Fruit fly (Drosophila melanogaster) whole organism, embryonic: ENCODE data around the gene Mlc-c.
A peak's percentile ranks its signal among the peaks of the same experiment; 100 is the strongest.

Experiments used
- ATbp ChIP-seq: fragments of 200-800 bp; sonication (Bioruptor generic); optimal IDR thresholded peaks from 2 replicates; lab custom pipeline; 2017; ENCODE audit warnings: missing biosample characterization, mild to moderate bottlenecking, missing genetic modification characterization, missing genetic modification reagents
- B-H2 ChIP-seq: fragments of 200-800 bp; sonication (Bioruptor generic); optimal IDR thresholded peaks from 2 replicates; lab custom pipeline; 2018; ENCODE audit warnings: missing biosample characterization, mild to moderate bottlenecking, missing genetic modification characterization
- BtbVII ChIP-seq: fragments of 200-800 bp; sonication (Bioruptor generic); optimal IDR thresholded peaks from 3 replicates; lab custom pipeline; 2017; ENCODE audit warnings: missing biosample characterization, mild to moderate bottlenecking, missing genetic modification characterization
- CG12071 ChIP-seq: fragments of 200-800 bp; sonication (Bioruptor generic); optimal IDR thresholded peaks from 3 replicates; lab custom pipeline; 2018; ENCODE audit warnings: missing biosample characterization, mild to moderate bottlenecking, missing genetic modification characterization
- CG1233 ChIP-seq: fragments of 200-800 bp; sonication (Bioruptor generic); optimal IDR thresholded peaks from 4 replicates; lab custom pipeline; 2018; ENCODE audit warnings: missing biosample characterization, mild to moderate bottlenecking, missing genetic modification characterization
- CG13287 ChIP-seq: fragments of 200-800 bp; sonication (Bioruptor generic); IDR thresholded peaks from 2 replicates; pipeline ENCODE4 v1.3.6; 2022; ENCODE audit warnings: missing biosample characterization, missing genetic modification characterization; ENCODE audit not compliant: partially characterized antibody
- CG13296 ChIP-seq: fragments of 200-800 bp; sonication (Bioruptor generic); optimal IDR thresholded peaks from 3 replicates; lab custom pipeline; 2018; ENCODE audit warnings: missing biosample characterization, mild to moderate bottlenecking, missing genetic modification characterization
- CG15269 ChIP-seq: fragments of 200-800 bp; sonication (Bioruptor generic); optimal IDR thresholded peaks from 2 replicates; lab custom pipeline; 2018; ENCODE audit warnings: missing biosample characterization, mild to moderate bottlenecking, missing genetic modification characterization, moderate library complexity
- CG15514 ChIP-seq: fragments of 200-800 bp; sonication (Bioruptor generic); optimal IDR thresholded peaks from 3 replicates; lab custom pipeline; 2017; ENCODE audit warnings: missing biosample characterization, missing genetic modification characterization, mild to moderate bottlenecking, moderate library complexity, missing genetic modification reagents
- CG16779 ChIP-seq: fragments of 200-800 bp; sonication (Bioruptor generic); IDR thresholded peaks from 2 replicates; pipeline ENCODE4 v1.3.6; 2022; ENCODE audit warnings: missing biosample characterization, missing genetic modification characterization
- CG16863 ChIP-seq: fragments of 200-800 bp; sonication (Bioruptor generic); optimal IDR thresholded peaks from 3 replicates; lab custom pipeline; 2016; ENCODE audit warnings: missing biosample characterization, missing genetic modification characterization
- CG17385 ChIP-seq: fragments of 200-800 bp; sonication (Bioruptor generic); optimal IDR thresholded peaks from 3 replicates; lab custom pipeline; 2018; ENCODE audit warnings: missing biosample characterization, mild to moderate bottlenecking, missing genetic modification characterization
- CG17912 ChIP-seq: fragments of 200-800 bp; sonication (Bioruptor generic); optimal IDR thresholded peaks from 2 replicates; lab custom pipeline; 2018; ENCODE audit warnings: missing biosample characterization, mild to moderate bottlenecking, missing genetic modification characterization
- CG18599 ChIP-seq: fragments of 200-800 bp; sonication (Bioruptor generic); optimal IDR thresholded peaks from 3 replicates; lab custom pipeline; 2017; ENCODE audit warnings: missing biosample characterization, missing genetic modification characterization, mild to moderate bottlenecking, moderate library complexity, missing genetic modification reagents
- CG31365 ChIP-seq: fragments of 200-800 bp; sonication (Bioruptor generic); optimal IDR thresholded peaks from 2 replicates; lab custom pipeline; 2018; ENCODE audit warnings: missing biosample characterization, mild to moderate bottlenecking, missing genetic modification characterization
- CG32532 ChIP-seq: fragments of 200-800 bp; sonication (Bioruptor generic); IDR thresholded peaks from 2 replicates; pipeline ENCODE4 v1.3.6; 2022; ENCODE audit warnings: missing biosample characterization, missing genetic modification characterization
- CG33213 ChIP-seq: fragments of 200-800 bp; sonication (Bioruptor generic); optimal IDR thresholded peaks from 3 replicates; lab custom pipeline; 2016; ENCODE audit warnings: missing biosample characterization, missing genetic modification characterization
- CG34376 ChIP-seq: fragments of 200-800 bp; sonication (Bioruptor generic); optimal IDR thresholded peaks from 2 replicates; lab custom pipeline; 2018; ENCODE audit warnings: missing biosample characterization, mild to moderate bottlenecking, missing genetic modification characterization
- CG4328 ChIP-seq: fragments of 200-800 bp; sonication (Bioruptor generic); optimal IDR thresholded peaks from 3 replicates; lab custom pipeline; 2017; ENCODE audit warnings: missing biosample characterization, missing genetic modification reagents, missing genetic modification characterization
- CG4707 ChIP-seq: fragments of 200-800 bp; sonication (Bioruptor generic); optimal IDR thresholded peaks from 2 replicates; lab custom pipeline; 2018; ENCODE audit warnings: missing biosample characterization, mild to moderate bottlenecking, missing genetic modification characterization, moderate library complexity
- CG6254 ChIP-seq: fragments of 200-800 bp; sonication (Bioruptor generic); optimal IDR thresholded peaks from 3 replicates; lab custom pipeline; 2017; ENCODE audit warnings: mild to moderate bottlenecking, missing biosample characterization, missing genetic modification reagents, missing genetic modification characterization
- CG6683 ChIP-seq: fragments of 200-800 bp; sonication (Bioruptor generic); optimal IDR thresholded peaks from 2 replicates; lab custom pipeline; 2017; ENCODE audit warnings: missing biosample characterization, mild to moderate bottlenecking, missing genetic modification characterization, missing genetic modification reagents
- CG6765 ChIP-seq: fragments of 200-800 bp; sonication (Bioruptor generic); optimal IDR thresholded peaks from 3 replicates; lab custom pipeline; 2017; ENCODE audit warnings: missing biosample characterization, mild to moderate bottlenecking, missing genetic modification characterization
- CG6854 ChIP-seq: fragments of 200-800 bp; sonication (Bioruptor generic); optimal IDR thresholded peaks from 3 replicates; lab custom pipeline; 2017; ENCODE audit warnings: missing biosample characterization, mild to moderate bottlenecking, missing genetic modification characterization
- CG7987 ChIP-seq: fragments of 200-800 bp; sonication (Bioruptor generic); optimal IDR thresholded peaks from 2 replicates; lab custom pipeline; 2018; ENCODE audit warnings: missing biosample characterization, mild to moderate bottlenecking, missing genetic modification characterization, moderate library complexity
- Deaf1 ChIP-seq: fragments of 200-800 bp; optimal IDR thresholded peaks from 3 replicates; lab custom pipeline; 2019; ENCODE audit warnings: missing biosample characterization, mild to moderate bottlenecking, missing genetic modification characterization, moderate library complexity
- E2f2 ChIP-seq: fragments of 200-800 bp; sonication (Bioruptor generic); IDR thresholded peaks from 2 replicates; pipeline ENCODE4 v1.3.6; 2022; ENCODE audit warnings: missing biosample characterization, missing genetic modification characterization
- Ets65A ChIP-seq: fragments of 200-800 bp; sonication (Bioruptor generic); peaks from one replicate; lab custom pipeline; 2016; ENCODE audit warnings: missing biosample characterization, missing genetic modification characterization
- Fer3 ChIP-seq: fragments of 200-800 bp; sonication (Bioruptor generic); optimal IDR thresholded peaks from 2 replicates; lab custom pipeline; 2018; ENCODE audit warnings: missing biosample characterization, mild to moderate bottlenecking, missing genetic modification characterization, moderate library complexity
- Hmr ChIP-seq: fragments of 200-800 bp; sonication (Bioruptor generic); optimal IDR thresholded peaks from 3 replicates; lab custom pipeline; 2017; ENCODE audit warnings: mild to moderate bottlenecking, missing biosample characterization, missing genetic modification reagents, missing genetic modification characterization
- Kr ChIP-seq: fragments of 200-800 bp; sonication (Bioruptor generic); optimal IDR thresholded peaks from 2 replicates; lab custom pipeline; 2017; ENCODE audit warnings: missing biosample characterization, mild to moderate bottlenecking, missing genetic modification characterization
- Meics ChIP-seq: fragments of 200-800 bp; sonication (Bioruptor generic); optimal IDR thresholded peaks from 2 replicates; lab custom pipeline; 2017; ENCODE audit warnings: missing biosample characterization, mild to moderate bottlenecking, missing genetic modification characterization
- Rx ChIP-seq: fragments of 200-800 bp; sonication (Bioruptor generic); IDR thresholded peaks from 2 replicates; pipeline ENCODE4 v1.3.6; 2022; ENCODE audit warnings: missing biosample characterization, missing genetic modification characterization
- YL-1 ChIP-seq: fragments of 200-800 bp; sonication (Bioruptor generic); optimal IDR thresholded peaks from 3 replicates; lab custom pipeline; 2017; ENCODE audit warnings: missing biosample characterization, mild to moderate bottlenecking, missing genetic modification characterization
- abd-A ChIP-seq: fragments of 200-800 bp; sonication (Bioruptor generic); optimal IDR thresholded peaks from 3 replicates; lab custom pipeline; 2019; ENCODE audit warnings: missing biosample characterization, mild to moderate bottlenecking, missing genetic modification characterization, moderate library complexity
- chm ChIP-seq: fragments of 200-800 bp; sonication (Bioruptor generic); IDR thresholded peaks from 2 replicates; pipeline ENCODE4 v1.3.6; 2022; ENCODE audit warnings: missing biosample characterization, missing genetic modification characterization
- ci ChIP-seq: fragments of 200-800 bp; sonication (Bioruptor generic); IDR thresholded peaks from 3 replicates; pipeline ENCODE4 v1.3.6; 2022; ENCODE audit warnings: missing biosample characterization, missing genetic modification characterization
- gt ChIP-seq: fragments of 200-800 bp; sonication (Bioruptor generic); IDR thresholded peaks from 2 replicates; pipeline ENCODE4 v1.3.6; 2022; ENCODE audit warnings: missing biosample characterization, missing genetic modification characterization
- kni ChIP-seq: fragments of 200-800 bp; sonication (Bioruptor generic); optimal IDR thresholded peaks from 3 replicates; lab custom pipeline; 2017; ENCODE audit warnings: mild to moderate bottlenecking, missing biosample characterization, missing genetic modification reagents, missing genetic modification characterization
- lab ChIP-seq: fragments of 200-800 bp; sonication (Bioruptor generic); optimal IDR thresholded peaks from 3 replicates; lab custom pipeline; 2017; ENCODE audit warnings: missing biosample characterization, missing genetic modification characterization, mild to moderate bottlenecking, moderate library complexity, missing genetic modification reagents
- nerfin-1 ChIP-seq: fragments of 200-800 bp; sonication (Bioruptor generic); optimal IDR thresholded peaks from 3 replicates; lab custom pipeline; 2019; ENCODE audit warnings: missing biosample characterization, mild to moderate bottlenecking, missing genetic modification characterization, moderate library complexity
- otp ChIP-seq: fragments of 200-800 bp; sonication (Bioruptor generic); IDR thresholded peaks from 3 replicates; pipeline ENCODE4, ENCODE4 v1.3.6; 2022; ENCODE audit warnings: missing biosample characterization, missing genetic modification characterization
- pita ChIP-seq: fragments of 200-800 bp; sonication (Bioruptor generic); optimal IDR thresholded peaks from 2 replicates; lab custom pipeline; 2017; ENCODE audit warnings: missing biosample characterization, mild to moderate bottlenecking, missing genetic modification characterization
- schlank ChIP-seq: fragments of 200-800 bp; sonication (Bioruptor generic); optimal IDR thresholded peaks from 2 replicates; lab custom pipeline; 2018; ENCODE audit warnings: missing biosample characterization, mild to moderate bottlenecking, missing genetic modification characterization
- sd ChIP-seq: fragments of 200-800 bp; sonication (Bioruptor generic); optimal IDR thresholded peaks from 3 replicates; lab custom pipeline; 2018; ENCODE audit warnings: missing biosample characterization, mild to moderate bottlenecking, missing genetic modification characterization, moderate library complexity
- stc ChIP-seq: fragments of 200-800 bp; sonication (Bioruptor generic); IDR thresholded peaks from 2 replicates; pipeline ENCODE4 v1.3.6; 2022; ENCODE audit warnings: missing biosample characterization, missing genetic modification characterization
- sug ChIP-seq: fragments of 200-800 bp; optimal IDR thresholded peaks from 2 replicates; lab custom pipeline; 2019; ENCODE audit warnings: missing biosample characterization, mild to moderate bottlenecking, missing genetic modification characterization, moderate library complexity
- wor ChIP-seq: fragments of 200-800 bp; sonication (Bioruptor generic); IDR thresholded peaks from 2 replicates; pipeline ENCODE4 v1.3.6; 2022; ENCODE audit warnings: missing biosample characterization, missing genetic modification characterization
- zen ChIP-seq: fragments of 200-800 bp; sonication (Bioruptor generic); optimal IDR thresholded peaks from 3 replicates; lab custom pipeline; 2018; ENCODE audit warnings: missing biosample characterization, mild to moderate bottlenecking, missing genetic modification characterization, moderate library complexity

Mlc-c gene

dm6 chrX:5664222-5664621 lies 41.9 kb upstream of the Mlc-c start (continued):
- peak; percentile 35; the same call in 1 of the 2 replicates for TF ChIP-seq CG32532 (GFP tag; lab: Robert Waterston, UW)
- no peak for TF ChIP-seq CG33213 (GFP tag; lab: Kevin White, UChicago)
- peak; percentile 41 for TF ChIP-seq CG17385
- peak; percentile 28 for TF ChIP-seq B-H2
- TF ChIP-seq CG17912 = no peak
- no peak for TF ChIP-seq CG13287 (GFP tag; lab: Robert Waterston, UW)
- TF ChIP-seq nerfin-1 (tag; lab: Kevin White, UChicago) = peak; percentile 93
- no peak for TF ChIP-seq zen (tag; lab: Kevin White, UChicago)
- TF ChIP-seq Fer3 (tag; lab: Kevin White, UChicago) = peak; percentile 10
- TF ChIP-seq pita (GFP tag; lab: Kevin White, UChicago) = no peak
- peak; percentile 56; the same call in 1 of the 2 replicates for TF ChIP-seq chm (GFP tag; lab: Robert Waterston, UW)
- no peak for TF ChIP-seq Rx (GFP tag; lab: Robert Waterston, UW)
- peak; percentile 39 for TF ChIP-seq CG6683
- peak; percentile 72 for TF ChIP-seq CG6765 (GFP tag; lab: Kevin White, UChicago)
- TF ChIP-seq CG6254 = peak; percentile 51
- no peak for TF ChIP-seq gt (GFP tag; lab: Robert Waterston, UW)
- TF ChIP-seq CG15269 (tag; lab: Kevin White, UChicago) = peak; percentile 32
- peak; percentile 29 for TF ChIP-seq YL-1 (GFP tag; lab: Kevin White, UChicago)
- TF ChIP-seq CG34376 = peak; percentile 87
- TF ChIP-seq sd = peak; percentile 56
- peak; percentile 62 for TF ChIP-seq CG4328 (GFP tag; lab: Kevin White, UChicago)
- peak; percentile 50 for TF ChIP-seq CG31365
- TF ChIP-seq abd-A (tag; lab: Kevin White, UChicago) = peak; percentile 67
- 0 out of 2 replicates have a peak, but pooled peaks have one; percentile 10 for TF ChIP-seq CG16779 (GFP tag; lab: Robert Waterston, UW)
- peak; percentile 67 for TF ChIP-seq BtbVII (GFP tag; lab: Kevin White, UChicago)
- TF ChIP-seq E2f2 (GFP tag; lab: Robert Waterston, UW) = 0 out of 2 replicates have a peak, but pooled peaks have one; percentile 13
- TF ChIP-seq CG6854 (GFP tag; lab: Kevin White, UChicago) = peak; percentile 56
- peak; percentile 69 for TF ChIP-seq Hmr (GFP tag; lab: Kevin White, UChicago)
- peak; percentile 63 for TF ChIP-seq schlank (tag; lab: Kevin White, UChicago)
- TF ChIP-seq lab (GFP tag; lab: Kevin White, UChicago) = peak; percentile 83
- peak; percentile 77 for TF ChIP-seq CG12071 (GFP tag; lab: Kevin White, UChicago)
- TF ChIP-seq sug = no peak
- TF ChIP-seq Meics (GFP tag; lab: Kevin White, UChicago) = peak; percentile 44
- TF ChIP-seq ATbp = peak; percentile 57
- TF ChIP-seq stc (GFP tag; lab: Robert Waterston, UW) = peak; percentile 15; the same call in 1 of the 2 replicates
- TF ChIP-seq otp (GFP tag; lab: Robert Waterston, UW) = 0 out of 3 replicates have a peak, but pooled peaks have one; percentile 27
- TF ChIP-seq CG13296 (GFP tag; lab: Kevin White, UChicago) = peak; percentile 74
- peak; percentile 70 for TF ChIP-seq Ets65A
- TF ChIP-seq CG15514 (GFP tag; lab: Kevin White, UChicago) = peak; percentile 62
- peak; percentile 12 for TF ChIP-seq Deaf1 (tag; lab: Kevin White, UChicago)
- TF ChIP-seq ci (GFP tag; lab: Robert Waterston, UW) = peak; percentile 74; the same call in 2 of the 3 replicates
- TF ChIP-seq kni (GFP tag; lab: Kevin White, UChicago) = peak; percentile 13
- TF ChIP-seq Kr (GFP tag; lab: Kevin White, UChicago) = no peak
- peak; percentile 22 for TF ChIP-seq CG1233 (GFP tag; lab: Kevin White, UChicago)
- no peak for TF ChIP-seq wor (GFP tag; lab: Robert Waterston, UW)
- peak; percentile 48 for TF ChIP-seq CG7987 (GFP tag; lab: Kevin White, UChicago)
- peak; percentile 10 for TF ChIP-seq CG4707 (GFP tag; lab: Kevin White, UChicago)
- no peak for TF ChIP-seq CG16863 (GFP tag; lab: Kevin White, UChicago)
- TF ChIP-seq CG18599 (GFP tag; lab: Kevin White, UChicago) = peak; percentile 76
